Worm (Caenorhabditis elegans) whole organism, L3 larva: ENCODE measurements around the gene T15B12.1.

Experiments used
- R02D3.7 ChIP-seq: fragments of 150-350 bp; optimal IDR thresholded peaks from 2 replicates; lab custom pipeline; 2014; ENCODE audit warnings: missing biosample characterization, missing genetic modification characterization
- aly-2 ChIP-seq: fragments of 150-350 bp; optimal IDR thresholded peaks from 2 replicates; lab custom pipeline; 2014; ENCODE audit warnings: missing biosample characterization, missing genetic modification characterization
- ama-1 ChIP-seq: fragments of 150-350 bp; optimal IDR thresholded peaks from 2 replicates; lab custom pipeline; 2018
- ceh-16 ChIP-seq: sonication (generic microtip); optimal IDR thresholded peaks from 2 replicates; lab custom pipeline; 2017; ENCODE audit warnings: missing biosample characterization, missing genetic modification characterization
- ceh-9 ChIP-seq: sonication (generic microtip); optimal IDR thresholded peaks from 2 replicates; lab custom pipeline; 2018; ENCODE audit warnings: missing biosample characterization, missing genetic modification characterization
- daf-12 ChIP-seq: fragments of 150-350 bp; optimal IDR thresholded peaks from 2 replicates; lab custom pipeline; 2014; ENCODE audit warnings: missing biosample characterization, missing genetic modification reagents, missing genetic modification characterization
- egl-5 ChIP-seq: fragments of 150-350 bp; optimal IDR thresholded peaks from 2 replicates; lab custom pipeline; 2017; ENCODE audit warnings: missing biosample characterization, missing genetic modification reagents, missing genetic modification characterization, inconsistent platforms
- elt-1 ChIP-seq: fragments of 150-350 bp; optimal IDR thresholded peaks from 2 replicates; lab custom pipeline; 2014; ENCODE audit warnings: missing biosample characterization, missing genetic modification characterization
- elt-2 ChIP-seq: sonication (generic microtip); optimal IDR thresholded peaks from 2 replicates; lab custom pipeline; 2016; ENCODE audit warnings: missing genetic modification reagents, mild to moderate bottlenecking, missing genetic modification characterization, missing compliant biosample characterization
- elt-3 ChIP-seq, 3 experiments: fragments of 150-350 bp in 1 of 3; sonication (generic microtip) in 2 of 3; optimal IDR thresholded peaks; 2 replicates in 2 of 3; 4 replicates in 1 of 3; lab custom pipeline; 2014 to 2017; ENCODE audit warnings: missing biosample characterization in 3 of 3, missing genetic modification characterization in 3 of 3
- hmg-11 ChIP-seq: sonication (generic microtip); optimal IDR thresholded peaks from 2 replicates; lab custom pipeline; 2016; ENCODE audit warnings: missing genetic modification characterization, missing compliant biosample characterization
- jun-1 ChIP-seq: fragments of 150-350 bp; optimal IDR thresholded peaks from 2 replicates; lab custom pipeline; 2014; ENCODE audit warnings: missing biosample characterization, missing genetic modification reagents, missing genetic modification characterization
- lin-15B ChIP-seq: fragments of 150-350 bp; optimal IDR thresholded peaks from 2 replicates; lab custom pipeline; 2014; ENCODE audit warnings: missing biosample characterization, missing genetic modification characterization
- lin-39 ChIP-seq: fragments of 150-350 bp; optimal IDR thresholded peaks from 2 replicates; lab custom pipeline; 2018; ENCODE audit warnings: missing biosample characterization, missing genetic modification reagents, missing genetic modification characterization
- lsy-12 ChIP-seq: sonication (generic microtip); optimal IDR thresholded peaks from 2 replicates; lab custom pipeline; 2016; ENCODE audit warnings: mild to moderate bottlenecking, missing genetic modification characterization, missing compliant biosample characterization
- mdl-1 ChIP-seq: fragments of 150-350 bp; optimal IDR thresholded peaks from 2 replicates; lab custom pipeline; 2014; ENCODE audit warnings: missing biosample characterization, missing genetic modification characterization
- nhr-11 ChIP-seq: fragments of 150-350 bp; optimal IDR thresholded peaks from 2 replicates; lab custom pipeline; 2014; ENCODE audit warnings: missing biosample characterization, missing genetic modification characterization
- nhr-12 ChIP-seq: fragments of 150-350 bp; optimal IDR thresholded peaks from 2 replicates; lab custom pipeline; 2014; ENCODE audit warnings: missing biosample characterization, missing genetic modification characterization
- nhr-28 ChIP-seq: fragments of 150-350 bp; optimal IDR thresholded peaks from 2 replicates; lab custom pipeline; 2014; ENCODE audit warnings: missing biosample characterization, missing genetic modification characterization
- nhr-67 ChIP-seq: fragments of 150-350 bp; optimal IDR thresholded peaks from 2 replicates; lab custom pipeline; 2014; ENCODE audit warnings: missing biosample characterization, missing genetic modification characterization
- nhr-76 ChIP-seq: fragments of 150-350 bp; sonication (generic microtip); optimal IDR thresholded peaks from 5 replicates; lab custom pipeline; 2014; ENCODE audit warnings: missing biosample characterization, missing genetic modification characterization
- nhr-77 ChIP-seq: fragments of 150-350 bp; optimal IDR thresholded peaks from 2 replicates; lab custom pipeline; 2014; ENCODE audit warnings: missing biosample characterization, missing genetic modification characterization
- pha-4 ChIP-seq: fragments of 150-350 bp; optimal IDR thresholded peaks from 2 replicates; lab custom pipeline; 2014; ENCODE audit warnings: missing biosample characterization, missing genetic modification reagents, missing genetic modification characterization
- sea-2 ChIP-seq: fragments of 150-350 bp; sonication (generic microtip); optimal IDR thresholded peaks from 4 replicates; lab custom pipeline; 2014; ENCODE audit warnings: missing biosample characterization, missing genetic modification reagents, missing genetic modification characterization
- skn-1 ChIP-seq: fragments of 150-350 bp; optimal IDR thresholded peaks from 2 replicates; lab custom pipeline; 2014; ENCODE audit warnings: missing biosample characterization, missing genetic modification characterization
- tbx-2 ChIP-seq: sonication (generic microtip); optimal IDR thresholded peaks from 2 replicates; lab custom pipeline; 2016; ENCODE audit warnings: mild to moderate bottlenecking, missing genetic modification characterization, missing compliant biosample characterization
- unc-39 ChIP-seq: sonication (generic microtip); optimal IDR thresholded peaks from 4 replicates; lab custom pipeline; 2017; ENCODE audit warnings: missing biosample characterization, missing genetic modification characterization
- unc-62 ChIP-seq: fragments of 150-350 bp; sonication (generic microtip); optimal IDR thresholded peaks from 4 replicates; lab custom pipeline; 2014; ENCODE audit warnings: missing biosample characterization, missing genetic modification reagents, missing genetic modification characterization
- zag-1 ChIP-seq: fragments of 150-350 bp; optimal IDR thresholded peaks from 2 replicates; lab custom pipeline; 2014; ENCODE audit warnings: missing biosample characterization, missing genetic modification characterization
- ztf-11 ChIP-seq: fragments of 150-350 bp; optimal IDR thresholded peaks from 2 replicates; lab custom pipeline; 2014; ENCODE audit warnings: missing biosample characterization, missing genetic modification characterization
- ztf-4 ChIP-seq: fragments of 150-350 bp; optimal IDR thresholded peaks from 2 replicates; lab custom pipeline; 2014; ENCODE audit warnings: missing biosample characterization, missing genetic modification characterization

Gene T15B12.1

DNA sequence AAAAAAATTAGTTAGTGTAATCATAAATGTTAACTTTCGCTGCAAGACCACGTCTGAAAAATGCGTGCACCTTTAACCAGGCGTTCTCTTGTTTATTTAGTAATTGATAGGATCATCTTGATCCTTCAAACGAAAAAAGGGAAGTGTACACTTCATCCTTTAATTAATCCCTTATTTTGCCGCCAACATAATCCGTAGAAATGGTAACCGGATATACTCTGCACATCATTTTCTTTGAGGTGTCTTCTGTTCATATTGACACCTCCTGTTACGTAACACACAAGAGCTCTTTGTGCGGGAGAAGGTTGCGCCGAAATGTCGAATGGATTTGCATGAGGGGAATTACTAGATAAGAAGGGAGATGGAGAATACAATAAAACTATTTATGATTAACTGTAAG is 39.3 kb upstream of the T15B12.1 start:
- TF ChIP-seq unc-39 (tag; lab: Kevin White, UChicago) (no peak), ceh-9 (tag; lab: Kevin White, UChicago) (no peak), daf-12 (tag; lab: Kevin White, UChicago) (no peak), elt-1 (tag; lab: Kevin White, UChicago) (no peak), nhr-77 (no peak)
- TF ChIP-seq, all 47 proteins: peak for 0

DNA sequence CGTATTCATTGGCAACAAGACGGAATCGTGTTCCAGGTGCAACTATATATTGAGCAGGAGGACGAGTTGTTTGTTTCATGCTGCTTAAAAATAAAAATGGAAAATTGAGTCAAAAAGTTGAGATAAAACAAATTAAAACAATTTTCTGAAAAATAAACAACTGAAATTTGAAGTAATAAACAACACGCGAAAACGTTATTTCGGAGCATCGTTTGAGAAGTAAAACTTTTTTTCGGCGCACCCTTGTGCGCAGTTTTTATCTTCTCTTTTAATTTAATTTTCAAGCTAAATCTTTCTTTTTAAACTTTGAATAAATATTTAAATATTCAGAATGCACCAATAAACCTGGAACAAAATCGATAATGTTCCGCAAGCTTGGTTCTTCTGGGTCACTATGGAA is 33.9 kb upstream of the T15B12.1 start, which contains the start of the genes sumv-1 and gop-1:
Gene sumv-1 (minus strand): TSS at position 80 of the 400 bp plus-strand sequence.
Gene gop-1 (plus strand): TSS at position 331 of the 400 bp plus-strand sequence.
- peak; percentile 42 for TF ChIP-seq pha-4 (tag; lab: Kevin White, UChicago)
- TF ChIP-seq ztf-11 (tag; lab: Kevin White, UChicago) = no peak
- TF ChIP-seq, all 47 proteins: peak for 1

DNA sequence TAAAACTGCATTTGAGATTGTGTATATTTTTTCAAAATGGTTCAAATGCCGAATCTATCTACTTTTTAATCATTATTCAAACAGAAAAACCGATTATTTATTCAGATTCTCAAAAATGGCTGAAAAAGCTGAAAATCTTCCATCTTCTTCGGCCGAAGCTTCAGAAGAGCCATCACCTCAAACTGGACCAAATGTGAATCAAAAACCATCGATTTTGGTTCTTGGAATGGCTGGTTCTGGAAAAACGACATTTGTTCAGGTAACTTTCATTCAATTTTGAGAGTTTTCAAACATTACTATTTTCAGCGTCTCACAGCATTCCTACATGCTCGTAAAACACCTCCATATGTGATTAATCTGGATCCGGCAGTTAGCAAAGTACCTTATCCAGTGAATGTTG is 29.1 kb upstream of the T15B12.1 start, which contains the start of gene gop-2:
Gene gop-2 (plus strand): TSS at position 106 of the 400 bp plus-strand sequence.
- no peak for TF ChIP-seq zag-1 (tag; lab: Kevin White, UChicago)
- TF ChIP-seq elt-2 (tag; lab: Kevin White, UChicago) = no peak
- TF ChIP-seq tbx-2 = no peak
- TF ChIP-seq nhr-76 (tag; lab: Kevin White, UChicago) = no peak
- no peak for TF ChIP-seq sea-2 (GFP tag; lab: Kevin White, UChicago)
- TF ChIP-seq mdl-1 = no peak
- TF ChIP-seq lsy-12 = no peak
- no peak for TF ChIP-seq egl-5 (tag; lab: Kevin White, UChicago)
- no peak for TF ChIP-seq aly-2 (tag; lab: Kevin White, UChicago)
- no peak for TF ChIP-seq ceh-9 (tag; lab: Kevin White, UChicago)
- no peak for TF ChIP-seq daf-12 (tag; lab: Kevin White, UChicago)
- no peak for TF ChIP-seq elt-3 (tag; optimal IDR thresholded peaks at IDR 0.05; lab: Kevin White, UChicago)
- TF ChIP-seq lin-39 (tag; lab: Kevin White, UChicago) = no peak
- TF ChIP-seq, all 47 proteins: peak for 0

DNA sequence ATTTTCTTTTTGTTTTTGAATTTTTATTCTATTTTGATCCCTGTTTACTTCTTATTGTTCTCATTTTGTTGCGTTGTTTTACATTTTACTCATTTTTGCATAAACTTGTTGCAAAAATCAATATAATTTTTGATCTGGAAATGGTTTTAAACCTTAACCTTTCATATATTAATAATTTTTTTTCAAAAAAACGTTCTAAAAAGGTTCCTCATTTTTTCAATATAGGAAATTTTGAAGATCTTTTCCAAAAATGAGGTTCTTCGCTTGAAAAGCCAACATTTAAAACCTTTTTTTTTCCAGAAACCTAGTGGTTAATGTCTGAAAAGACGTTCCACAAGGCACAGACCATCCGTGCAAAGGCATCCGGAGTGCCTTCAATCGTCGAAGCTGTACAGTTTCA is 27.6 kb upstream of the T15B12.1 start, which contains the start of gene gop-3:
Gene gop-3 (plus strand): TSS at position 301 of the 400 bp plus-strand sequence.
- no peak for TF ChIP-seq nhr-67 (tag; lab: Kevin White, UChicago)
- no peak for TF ChIP-seq mdl-1
- no peak for TF ChIP-seq lin-15B (tag; lab: Kevin White, UChicago)
- no peak for TF ChIP-seq unc-62 (GFP tag; lab: Kevin White, UChicago)
- TF ChIP-seq zag-1 (tag; lab: Kevin White, UChicago) = no peak

DNA sequence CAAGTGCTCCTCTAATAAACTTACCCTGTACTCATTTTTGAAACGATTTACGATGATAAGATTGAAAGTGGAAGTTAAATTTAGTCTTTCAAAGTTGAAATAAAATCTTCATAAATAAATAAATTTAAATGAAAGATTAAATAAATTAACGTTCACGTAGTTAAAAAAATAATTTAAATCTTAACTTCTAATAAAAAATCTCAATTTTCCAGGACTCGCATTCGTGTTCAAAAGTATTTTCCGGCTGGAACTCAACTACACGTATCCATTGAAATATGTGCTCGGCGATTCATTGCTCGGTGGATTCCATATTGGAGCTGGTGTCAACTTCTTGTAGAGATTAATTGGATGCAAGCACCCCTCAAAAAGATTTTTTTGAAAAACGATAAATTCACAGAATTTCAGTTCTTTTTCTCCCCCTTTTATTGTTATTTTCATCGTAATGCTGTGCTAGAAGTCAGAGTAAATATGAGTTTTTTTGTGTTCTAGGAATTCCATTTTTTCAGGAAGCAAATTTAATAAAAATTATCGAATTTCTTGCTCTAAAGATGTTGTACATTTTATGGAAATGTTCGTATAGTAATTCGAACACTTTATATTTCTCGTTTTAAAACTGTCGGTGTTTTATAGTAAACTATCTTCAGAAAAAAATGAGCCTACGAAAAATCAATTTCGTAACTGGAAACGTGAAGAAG is 24.5 kb upstream of the T15B12.1 start, which contains the start of the genes C34E10.9 and hap-1:
Gene C34E10.9 (minus strand): TSS at position 101 of the 695 bp plus-strand sequence.
Gene hap-1 (plus strand): TSS at position 645 of the 695 bp plus-strand sequence.
- TF ChIP-seq ztf-4 (tag; lab: Kevin White, UChicago) (no peak), ceh-16 (tag; lab: Kevin White, UChicago) (no peak), pha-4 (tag; lab: Kevin White, UChicago) (no peak), lin-15B (tag; lab: Kevin White, UChicago) (no peak), skn-1 (tag; lab: Kevin White, UChicago) (no peak), ztf-11 (tag; lab: Kevin White, UChicago) (no peak), ama-1 (lab: Kevin White, UChicago) (no peak), nhr-12 (tag; lab: Kevin White, UChicago) (no peak), jun-1 (tag; lab: Kevin White, UChicago) (no peak), nhr-76 (tag; lab: Kevin White, UChicago) (no peak), elt-3 (tag; optimal IDR thresholded peaks at IDR 0.05; lab: Kevin White, UChicago) (no peak), aly-2 (tag; lab: Kevin White, UChicago) (no peak), elt-1 (tag; lab: Kevin White, UChicago) (no peak), nhr-28 (tag; lab: Kevin White, UChicago) (no peak), hmg-11 (tag; lab: Kevin White, UChicago) (no peak), nhr-11 (tag; lab: Kevin White, UChicago) (no peak), R02D3.7 (tag; lab: Kevin White, UChicago) (no peak), elt-2 (tag; lab: Kevin White, UChicago) (no peak)
